Fruit fly (Drosophila melanogaster): Measurements from ENCODE around the gene CG5966.

- no peak for TF ChIP-seq Dll (optimal IDR thresholded peaks at IDR 0.05)
- TF ChIP-seq pan (optimal IDR thresholded peaks at IDR 0.05), result no peak
- TF ChIP-seq usp (GFP tag; optimal IDR thresholded peaks at IDR 0.05), result no peak
Observed at dm6 chrX:5980883-5981282, 7.7 kb upstream of the CG5966 start.
